Worm (Caenorhabditis elegans) whole organism, L1 larva: ENCODE data around the gene zipt-2.1.
A peak's percentile ranks its signal among the peaks of the same experiment; 100 is the strongest.
"Not testable (repeated sequence)": the region's sequence is repeated elsewhere in the genome, so short reads cannot be mapped to it uniquely, and the experiment has no call there.

Experiments used
- C04F5.9 ChIP-seq: sonication (generic microtip); optimal IDR thresholded peaks from 2 replicates; lab custom pipeline; 2016; ENCODE audit warnings: missing genetic modification characterization, missing compliant biosample characterization
- C16A3.4 ChIP-seq: fragments of 150-350 bp; optimal IDR thresholded peaks from 2 replicates; lab custom pipeline; 2014; ENCODE audit warnings: missing biosample characterization, missing genetic modification characterization
- C34B4.2 ChIP-seq: sonication (generic microtip); optimal IDR thresholded peaks from 2 replicates; lab custom pipeline; 2017; ENCODE audit warnings: mild to moderate bottlenecking, missing genetic modification characterization, missing compliant biosample characterization
- aly-2 ChIP-seq: fragments of 150-350 bp; optimal IDR thresholded peaks from 2 replicates; lab custom pipeline; 2014; ENCODE audit warnings: missing biosample characterization, missing genetic modification characterization
- ama-1 ChIP-seq: fragments of 150-350 bp; optimal IDR thresholded peaks from 2 replicates; lab custom pipeline; 2014
- blmp-1 ChIP-seq: fragments of 150-350 bp; optimal IDR thresholded peaks from 2 replicates; lab custom pipeline; 2014; ENCODE audit warnings: missing biosample characterization, missing genetic modification characterization
- ceh-82 ChIP-seq, 3 experiments: fragments of 150-350 bp in 1 of 3; sonication (generic microtip) in 2 of 3; optimal IDR thresholded peaks; 2 replicates each; lab custom pipeline; 2014 to 2017; ENCODE audit warnings: missing biosample characterization in 3 of 3, missing genetic modification characterization in 3 of 3
- egl-27 ChIP-seq, 2 experiments: fragments of 150-350 bp in 1 of 2; sonication (generic microtip); optimal IDR thresholded peaks; 3 replicates each; lab custom pipeline; 2017 to 2018; ENCODE audit warnings: missing biosample characterization in 2 of 2, missing genetic modification characterization in 2 of 2, missing genetic modification reagents in 2 of 2
- elt-2 ChIP-seq: sonication (generic microtip); optimal IDR thresholded peaks from 2 replicates; lab custom pipeline; 2016; ENCODE audit warnings: missing genetic modification characterization, mild to moderate bottlenecking, inconsistent platforms, missing compliant biosample characterization, missing genetic modification reagents
- elt-3 ChIP-seq, 6 experiments: fragments of 150-350 bp in 1 of 6; sonication (generic microtip); optimal IDR thresholded peaks; 2 replicates each; lab custom pipeline; 2017 to 2018; ENCODE audit warnings: missing biosample characterization in 6 of 6, missing genetic modification characterization in 6 of 6, inconsistent platforms in 1 of 6
- fos-1 ChIP-seq: fragments of 150-350 bp; optimal IDR thresholded peaks from 2 replicates; lab custom pipeline; 2014; ENCODE audit warnings: missing biosample characterization, missing genetic modification characterization
- hlh-17 ChIP-seq: fragments of 200-800 bp; sonication (Bioruptor generic); optimal IDR thresholded peaks from 2 replicates; lab custom pipeline; 2018; ENCODE audit warnings: missing genetic modification characterization, mild to moderate bottlenecking, missing compliant biosample characterization, moderate library complexity, borderline replicate concordance
- hpl-2 ChIP-seq: fragments of 150-350 bp; optimal IDR thresholded peaks from 2 replicates; lab custom pipeline; 2014; ENCODE audit warnings: missing biosample characterization, missing genetic modification reagents, missing genetic modification characterization
- irx-1 ChIP-seq: sonication (generic microtip); optimal IDR thresholded peaks from 2 replicates; lab custom pipeline; 2016; ENCODE audit warnings: missing genetic modification characterization, missing compliant biosample characterization
- isw-1 ChIP-seq: fragments of 200-800 bp; sonication (Bioruptor generic); IDR thresholded peaks from 2 replicates; pipeline ENCODE4 v1.3.6; 2022; ENCODE audit warnings: missing genetic modification characterization, missing compliant biosample characterization
- lin-35 ChIP-seq, 2 experiments: fragments of 150-350 bp; optimal IDR thresholded peaks; 2 replicates each; lab custom pipeline; 2014; ENCODE audit warnings: missing biosample characterization in 2 of 2, missing genetic modification characterization in 2 of 2, missing genetic modification reagents in 2 of 2
- lsy-2 ChIP-seq, 2 experiments: fragments of 150-350 bp; optimal IDR thresholded peaks; 2 replicates each; lab custom pipeline; 2014; ENCODE audit warnings: missing biosample characterization in 2 of 2, missing genetic modification characterization in 2 of 2
- mab-9 ChIP-seq: fragments of 200-800 bp; sonication (Bioruptor generic); IDR thresholded peaks from 2 replicates; pipeline ENCODE4 v1.3.6; 2022; ENCODE audit warnings: missing genetic modification reagents, missing genetic modification characterization, missing compliant biosample characterization
- mdl-1 ChIP-seq, 2 experiments: fragments of 150-350 bp; optimal IDR thresholded peaks; 2 replicates each; lab custom pipeline; 2014 to 2017; ENCODE audit warnings: missing biosample characterization in 2 of 2, missing genetic modification characterization in 2 of 2, inconsistent platforms in 1 of 2
- nhr-28 ChIP-seq: fragments of 150-350 bp; optimal IDR thresholded peaks from 2 replicates; lab custom pipeline; 2014; ENCODE audit warnings: missing biosample characterization, missing genetic modification characterization
- nhr-76 ChIP-seq: sonication (generic microtip); optimal IDR thresholded peaks from 2 replicates; lab custom pipeline; 2017; ENCODE audit warnings: missing biosample characterization, missing genetic modification characterization
- nhr-77 ChIP-seq: fragments of 150-350 bp; optimal IDR thresholded peaks from 2 replicates; lab custom pipeline; 2014; ENCODE audit warnings: missing biosample characterization, missing genetic modification characterization
- nhr-90 ChIP-seq: sonication (generic microtip); optimal IDR thresholded peaks from 2 replicates; lab custom pipeline; 2016; ENCODE audit warnings: mild to moderate bottlenecking, missing genetic modification characterization, missing compliant biosample characterization; ENCODE audit not compliant: poor library complexity
- pax-3 ChIP-seq: fragments of 200-800 bp; sonication (Bioruptor generic); optimal IDR thresholded peaks from 2 replicates; lab custom pipeline; 2018; ENCODE audit warnings: mild to moderate bottlenecking, missing genetic modification characterization, moderate library complexity, missing compliant biosample characterization
- pqm-1 ChIP-seq: sonication (generic microtip); optimal IDR thresholded peaks from 3 replicates; lab custom pipeline; 2017; ENCODE audit warnings: missing biosample characterization, missing genetic modification characterization
- rnt-1 ChIP-seq: sonication (generic microtip); optimal IDR thresholded peaks from 2 replicates; lab custom pipeline; 2016; ENCODE audit warnings: mild to moderate bottlenecking, missing genetic modification characterization, moderate library complexity, missing compliant biosample characterization
- snu-23 ChIP-seq: sonication (generic microtip); optimal IDR thresholded peaks from 2 replicates; lab custom pipeline; 2016; ENCODE audit warnings: missing genetic modification characterization, missing compliant biosample characterization
- sox-4 ChIP-seq: sonication (generic microtip); optimal IDR thresholded peaks from 2 replicates; lab custom pipeline; 2016; ENCODE audit warnings: missing genetic modification characterization, missing compliant biosample characterization
- sptf-1 ChIP-seq: fragments of 150-350 bp; optimal IDR thresholded peaks from 2 replicates; lab custom pipeline; 2014; ENCODE audit warnings: missing biosample characterization, missing genetic modification characterization
- tlp-1 ChIP-seq: fragments of 150-350 bp; optimal IDR thresholded peaks from 2 replicates; lab custom pipeline; 2014; ENCODE audit warnings: missing biosample characterization, missing genetic modification characterization
- unc-130 ChIP-seq: fragments of 150-350 bp; optimal IDR thresholded peaks from 2 replicates; lab custom pipeline; 2017; ENCODE audit warnings: missing biosample characterization, missing genetic modification characterization, inconsistent platforms
- unc-62 ChIP-seq: fragments of 150-350 bp; optimal IDR thresholded peaks from 2 replicates; lab custom pipeline; 2014; ENCODE audit warnings: missing biosample characterization, missing genetic modification reagents, missing genetic modification characterization
- zag-1 ChIP-seq: fragments of 150-350 bp; optimal IDR thresholded peaks from 2 replicates; lab custom pipeline; 2014; ENCODE audit warnings: missing biosample characterization, missing genetic modification characterization
- ztf-11 ChIP-seq, 2 experiments: sonication (generic microtip); optimal IDR thresholded peaks; 2 replicates each; lab custom pipeline; 2016 to 2017; ENCODE audit warnings: missing genetic modification characterization in 2 of 2, missing biosample characterization in 1 of 2, missing compliant biosample characterization in 1 of 2
- ztf-4 ChIP-seq: fragments of 150-350 bp; optimal IDR thresholded peaks from 2 replicates; lab custom pipeline; 2014; ENCODE audit warnings: missing biosample characterization, missing genetic modification characterization

zipt-2.1 gene

ce11 chrIV:10799354-10799753, at the start of gene zipt-2.1:
TSS of gene zipt-2.1 (plus strand) at chrIV:10799654.
- TF ChIP-seq zag-1 (tag; lab: Kevin White, UChicago) = no peak
- TF ChIP-seq fos-1 = no peak
- TF ChIP-seq tlp-1 (tag; lab: Kevin White, UChicago) = no peak
- no peak for TF ChIP-seq pax-3 (tag; lab: Kevin White, UChicago)
- no peak for TF ChIP-seq lsy-2 (tag; optimal IDR thresholded peaks at IDR 0.05; lab: Kevin White, UChicago)

ce11 chrIV:10750041-10750440, 49.4 kb upstream of the zipt-2.1 start, which contains the start of gene T25B9.1:
TSS of gene T25B9.1 (minus strand) at chrIV:10750141.
- TF ChIP-seq elt-3 (tag; optimal IDR thresholded peaks at IDR 0.05; lab: Kevin White, UChicago) (peak in 1 of 6 experiments; percentile 80), snu-23 (no peak)

ce11 chrIV:10751740-10752139, 47.7 kb upstream of the zipt-2.1 start, which contains the start of gene T25B9.2:
TSS of gene T25B9.2 (minus strand) at chrIV:10751840.
- not testable (repeated sequence) for TF ChIP-seq egl-27 (tag; optimal IDR thresholded peaks at IDR 0.05; lab: Kevin White, UChicago); rnt-1; C04F5.9

- TF ChIP-seq ceh-82 (tag; optimal IDR thresholded peaks at IDR 0.05; lab: Kevin White, UChicago) (no peak), ztf-11 (tag; optimal IDR thresholded peaks at IDR 0.05; lab: Kevin White, UChicago) (no peak), isw-1 (no peak), irx-1 (tag; lab: Kevin White, UChicago) (no peak), blmp-1 (no peak), lin-35 (GFP tag; optimal IDR thresholded peaks at IDR 0.05; lab: Kevin White, UChicago) (no peak), mdl-1 (tag; optimal IDR thresholded peaks at IDR 0.05; lab: Kevin White, UChicago) (no peak), unc-130 (tag; lab: Kevin White, UChicago) (no peak), nhr-77 (tag; lab: Kevin White, UChicago) (no peak), nhr-28 (tag; lab: Kevin White, UChicago) (no peak), sox-4 (tag; lab: Kevin White, UChicago) (no peak), zag-1 (tag; lab: Kevin White, UChicago) (no peak), pqm-1 (tag; lab: Kevin White, UChicago) (no peak), mab-9 (GFP tag; lab: Robert Waterston, UW) (no peak), unc-62 (GFP tag; lab: Kevin White, UChicago) (no peak), sptf-1 (tag; lab: Kevin White, UChicago) (no peak), ama-1 (lab: Kevin White, UChicago) (no peak), elt-3 (tag; optimal IDR thresholded peaks at IDR 0.05; lab: Kevin White, UChicago) (no peak), aly-2 (tag; lab: Kevin White, UChicago) (no peak)
Measured at ce11 chrIV:10754685-10755084, 44.8 kb upstream of the zipt-2.1 start, which contains the start of gene T25B9.5. TSS of gene T25B9.5 (minus strand) at chrIV:10754785.

- TF ChIP-seq C34B4.2 (tag; lab: Kevin White, UChicago) (no peak), nhr-76 (tag; lab: Kevin White, UChicago) (no peak), ztf-4 (tag; lab: Kevin White, UChicago) (no peak)
Measured at ce11 chrIV:10757616-10758193, 41.7 kb upstream of the zipt-2.1 start, which contains the start of the genes T25B9.4 and T25B9.6. TSS of gene T25B9.4 (minus strand) at chrIV:10757716. TSS of gene T25B9.6 (plus strand) at chrIV:10758143.

ce11 chrIV:10761344-10761743, 38.1 kb upstream of the zipt-2.1 start, which contains the start of gene ugt-54:
TSS of gene ugt-54 (plus strand) at chrIV:10761698.
- TF ChIP-seq rnt-1 = no peak
- TF ChIP-seq elt-2 (tag; lab: Kevin White, UChicago) = peak; percentile 46
- TF ChIP-seq nhr-76 (tag; lab: Kevin White, UChicago) = no peak
- TF ChIP-seq pax-3 (tag; lab: Kevin White, UChicago) = no peak
- no peak for TF ChIP-seq C16A3.4 (tag; lab: Kevin White, UChicago)
- TF ChIP-seq nhr-90 (tag; lab: Kevin White, UChicago) = peak; percentile 15
- TF ChIP-seq hpl-2 (GFP tag; lab: Kevin White, UChicago) = no peak
- TF ChIP-seq lin-35 (GFP tag; optimal IDR thresholded peaks at IDR 0.05; lab: Kevin White, UChicago) = peak in 1 of 2 experiments; percentile 0
- no peak for TF ChIP-seq elt-3 (tag; optimal IDR thresholded peaks at IDR 0.05; lab: Kevin White, UChicago)
- TF ChIP-seq hlh-17 (GFP tag; lab: Kevin White, UChicago) = no peak
- no peak for TF ChIP-seq mdl-1 (tag; optimal IDR thresholded peaks at IDR 0.05; lab: Kevin White, UChicago)
- no peak for TF ChIP-seq zag-1 (tag; lab: Kevin White, UChicago)
